Worm (Caenorhabditis elegans) whole organism, young adult: ENCODE measurements around the gene pycr-4.

ENCODE experiments used
- F22D6.2 ChIP-seq: sonication (generic microtip); optimal IDR thresholded peaks from 2 replicates; lab custom pipeline; 2016; ENCODE audit warnings: mild to moderate bottlenecking, missing genetic modification characterization, missing compliant biosample characterization
- F49E8.2 ChIP-seq: sonication (generic microtip); optimal IDR thresholded peaks from 3 replicates; lab custom pipeline; 2017; ENCODE audit warnings: missing genetic modification characterization, mild to moderate bottlenecking, missing compliant biosample characterization, antibody characterized with exemption, moderate library complexity; ENCODE audit not compliant: insufficient read depth
- ZK185.1 ChIP-seq: sonication (generic microtip); optimal IDR thresholded peaks from 2 replicates; lab custom pipeline; 2016; ENCODE audit warnings: mild to moderate bottlenecking, missing genetic modification characterization, missing compliant biosample characterization; ENCODE audit not compliant: poor library complexity, severe bottlenecking
- ceh-100 ChIP-seq: fragments of 200-800 bp; sonication (Bioruptor generic); IDR thresholded peaks from 2 replicates; pipeline ENCODE4 v1.3.6; 2022; ENCODE audit warnings: missing genetic modification reagents, missing genetic modification characterization, missing compliant biosample characterization
- lin-26 ChIP-seq: fragments of 200-800 bp; sonication (Bioruptor generic); IDR thresholded peaks from 2 replicates; pipeline ENCODE4 v1.3.6; 2022; ENCODE audit warnings: missing genetic modification reagents, missing genetic modification characterization, missing compliant biosample characterization
- mel-28 ChIP-seq: sonication (generic microtip); optimal IDR thresholded peaks from 2 replicates; lab custom pipeline; 2016; ENCODE audit warnings: borderline replicate concordance, mild to moderate bottlenecking, missing genetic modification characterization, missing compliant biosample characterization
- tbx-9 ChIP-seq: sonication (generic microtip); optimal IDR thresholded peaks from 2 replicates; lab custom pipeline; 2016; ENCODE audit warnings: borderline replicate concordance, missing genetic modification characterization, inconsistent platforms, missing compliant biosample characterization
- ztf-25 ChIP-seq: fragments of 200-800 bp; sonication (Bioruptor generic); IDR thresholded peaks from 2 replicates; pipeline ENCODE4 v1.3.6; 2022; ENCODE audit warnings: missing genetic modification reagents, missing genetic modification characterization, missing compliant biosample characterization

DNA sequence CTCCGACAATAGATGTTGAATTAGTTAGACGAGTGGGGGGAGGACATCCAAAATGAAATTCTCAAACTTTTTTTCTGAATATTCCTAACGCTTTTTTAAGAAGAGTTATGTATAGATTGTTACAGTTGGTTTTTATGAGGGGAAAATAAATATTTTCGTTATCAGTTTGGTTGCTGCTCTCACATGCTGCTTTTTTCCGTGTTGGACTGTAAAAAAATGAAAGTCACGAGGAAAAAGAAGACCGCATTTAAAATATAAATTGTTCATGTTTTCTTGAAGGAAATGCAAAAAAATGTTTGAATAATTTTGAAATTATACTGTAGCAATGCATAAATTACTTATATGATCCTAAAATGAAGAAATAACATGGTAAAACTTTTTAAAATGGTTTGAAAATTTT is 43.7 kb upstream of the pycr-4 start:
- TF ChIP-seq mel-28 (tag; lab: Kevin White, UChicago) (no peak), tbx-9 (tag; lab: Kevin White, UChicago) (no peak), lin-26 (GFP tag; lab: Robert Waterston, UW) (no peak), F22D6.2 (no peak), ceh-100 (GFP tag; lab: Robert Waterston, UW) (no peak), ztf-25 (no peak), ZK185.1 (tag; lab: Kevin White, UChicago) (no peak), F49E8.2 (tag; lab: Kevin White, UChicago) (no peak)
